Worm (Caenorhabditis elegans): ENCODE measurements around the gene T05A7.3.

ce11 chrII:4663186-4663585 is 12.4 kb upstream of the T05A7.3 start, which contains the start of gene T05A7.12:
- TF ChIP-seq fkh-10 (GFP tag; optimal IDR thresholded peaks at IDR 0.05) (no peak), vab-7 (GFP tag; IDR thresholded peaks at IDR 0.05) (no peak), aly-2 (tag; optimal IDR thresholded peaks at IDR 0.05) (no peak), ceh-62 (tag; optimal IDR thresholded peaks at IDR 0.05) (no peak), hlh-30 (tag; optimal IDR thresholded peaks at IDR 0.05; ENCODE audit: insufficient read depth) (no peak), lin-29 (GFP tag; IDR thresholded peaks at IDR 0.05) (no peak)
